Worm (Caenorhabditis elegans) whole organism, young adult: Measurements from ENCODE around the gene F46F5.8.

ENCODE experiments used
- B0035.1 ChIP-seq: sonication (generic microtip); optimal IDR thresholded peaks from 2 replicates; lab custom pipeline; 2016; ENCODE audit warnings: missing genetic modification characterization, mild to moderate bottlenecking, missing compliant biosample characterization, missing genotype, missing genetic modification reagents
- B0261.1 ChIP-seq: sonication (generic microtip); optimal IDR thresholded peaks from 2 replicates; lab custom pipeline; 2016; ENCODE audit warnings: mild to moderate bottlenecking, missing genetic modification characterization, moderate library complexity, missing compliant biosample characterization
- F10E7.11 ChIP-seq: sonication (generic microtip); optimal IDR thresholded peaks from 2 replicates; lab custom pipeline; 2017; ENCODE audit warnings: mild to moderate bottlenecking, missing genetic modification characterization, moderate library complexity, missing compliant biosample characterization
- F22D6.2 ChIP-seq: sonication (generic microtip); optimal IDR thresholded peaks from 2 replicates; lab custom pipeline; 2016; ENCODE audit warnings: mild to moderate bottlenecking, missing genetic modification characterization, missing compliant biosample characterization
- F39B2.1 ChIP-seq: fragments of 200-800 bp; sonication (Bioruptor generic); IDR thresholded peaks from 2 replicates; pipeline ENCODE4 v1.3.6; 2022; ENCODE audit warnings: missing genetic modification reagents, missing genetic modification characterization, missing compliant biosample characterization
- F49E8.2 ChIP-seq: sonication (generic microtip); optimal IDR thresholded peaks from 3 replicates; lab custom pipeline; 2017; ENCODE audit warnings: missing genetic modification characterization, mild to moderate bottlenecking, missing compliant biosample characterization, antibody characterized with exemption, moderate library complexity; ENCODE audit not compliant: insufficient read depth
- F57C9.4 ChIP-seq: sonication (generic microtip); optimal IDR thresholded peaks from 2 replicates; lab custom pipeline; 2017; ENCODE audit warnings: mild to moderate bottlenecking, missing genetic modification characterization, missing compliant biosample characterization
- ama-1 ChIP-seq, 3 experiments: fragments of 150-350 bp in 1 of 3; sonication (generic microtip) in 2 of 3; optimal IDR thresholded peaks; 2 replicates each; lab custom pipeline; 2014 to 2018; ENCODE audit warnings: missing biosample characterization in 2 of 3, missing genetic modification characterization in 2 of 3, missing genetic modification reagents in 2 of 3
- aptf-3 ChIP-seq: fragments of 200-800 bp; sonication (Bioruptor generic); IDR thresholded peaks from 2 replicates; pipeline ENCODE4 v1.3.6; 2022; ENCODE audit warnings: missing genetic modification characterization, missing compliant biosample characterization
- attf-5 ChIP-seq: fragments of 200-800 bp; sonication (Bioruptor generic); optimal IDR thresholded peaks from 2 replicates; lab custom pipeline; 2018; ENCODE audit warnings: mild to moderate bottlenecking, missing genetic modification characterization, missing compliant biosample characterization
- bed-2 ChIP-seq: fragments of 200-800 bp; sonication (Bioruptor generic); IDR thresholded peaks from 2 replicates; pipeline ENCODE4 v1.3.6; 2022; ENCODE audit warnings: missing genetic modification reagents, missing genetic modification characterization, missing compliant biosample characterization
- ccch-3 ChIP-seq: fragments of 200-800 bp; sonication (Bioruptor generic); optimal IDR thresholded peaks from 2 replicates; lab custom pipeline; 2018; ENCODE audit warnings: mild to moderate bottlenecking, missing genetic modification characterization, missing compliant biosample characterization
- ceh-91 ChIP-seq: fragments of 200-800 bp; sonication (Bioruptor generic); IDR thresholded peaks from 2 replicates; pipeline ENCODE4 v1.3.6; 2022; ENCODE audit warnings: missing genetic modification reagents, missing genetic modification characterization, missing compliant biosample characterization
- dpff-1 ChIP-seq: sonication (generic microtip); optimal IDR thresholded peaks from 2 replicates; lab custom pipeline; 2017; ENCODE audit warnings: mild to moderate bottlenecking, missing genetic modification characterization, missing compliant biosample characterization
- egl-44 ChIP-seq: fragments of 200-800 bp; sonication (Bioruptor generic); IDR thresholded peaks from 2 replicates; pipeline ENCODE4 v1.3.6; 2022; ENCODE audit warnings: missing genetic modification reagents, missing genetic modification characterization, missing compliant biosample characterization
- fkh-3 ChIP-seq: sonication (generic microtip); optimal IDR thresholded peaks from 2 replicates; lab custom pipeline; 2016; ENCODE audit warnings: mild to moderate bottlenecking, missing genetic modification characterization, missing compliant biosample characterization
- gei-17 ChIP-seq: fragments of 200-800 bp; sonication (Bioruptor generic); optimal IDR thresholded peaks from 2 replicates; lab custom pipeline; 2018; ENCODE audit warnings: mild to moderate bottlenecking, missing genetic modification characterization, missing compliant biosample characterization
- hrde-1 ChIP-seq: sonication (generic microtip); optimal IDR thresholded peaks from 2 replicates; lab custom pipeline; 2016; ENCODE audit warnings: missing genetic modification characterization, mild to moderate bottlenecking, missing compliant biosample characterization, moderate library complexity, missing genotype, missing genetic modification reagents, borderline replicate concordance
- let-607 ChIP-seq, 2 experiments: fragments of 200-800 bp in 1 of 2; sonication (Bioruptor generic) in 1 of 2; sonication (generic microtip) in 1 of 2; optimal IDR thresholded peaks; 2 replicates each; lab custom pipeline; 2016 to 2018; ENCODE audit warnings: mild to moderate bottlenecking in 2 of 2, missing compliant biosample characterization in 2 of 2, missing genetic modification characterization in 2 of 2, moderate library complexity in 2 of 2, missing genotype in 1 of 2
- lin-35 ChIP-seq, 3 experiments: fragments of 150-350 bp in 2 of 3; sonication (generic microtip) in 1 of 3; optimal IDR thresholded peaks; 2 replicates each; lab custom pipeline; 2014 to 2018; ENCODE audit warnings: missing biosample characterization in 3 of 3, missing genetic modification characterization in 3 of 3, missing genetic modification reagents in 3 of 3
- lin-40 ChIP-seq: sonication (generic microtip); optimal IDR thresholded peaks from 2 replicates; lab custom pipeline; 2016; ENCODE audit warnings: missing genetic modification characterization, mild to moderate bottlenecking, missing compliant biosample characterization, missing genotype, missing genetic modification reagents
- madf-3 ChIP-seq: fragments of 200-800 bp; sonication (Bioruptor generic); IDR thresholded peaks from 2 replicates; pipeline ENCODE4 v1.3.6; 2022; ENCODE audit warnings: missing genetic modification reagents, missing genetic modification characterization, missing compliant biosample characterization
- nfyb-1 ChIP-seq: fragments of 200-800 bp; sonication (Bioruptor generic); IDR thresholded peaks from 2 replicates; pipeline ENCODE4 v1.3.6; 2022; ENCODE audit warnings: missing genetic modification reagents, missing genetic modification characterization, missing compliant biosample characterization
- nhr-27 ChIP-seq: fragments of 200-800 bp; sonication (Bioruptor generic); optimal IDR thresholded peaks from 2 replicates; lab custom pipeline; 2018; ENCODE audit warnings: mild to moderate bottlenecking, missing genetic modification characterization, moderate library complexity, missing compliant biosample characterization
- nhr-80 ChIP-seq: sonication (generic microtip); optimal IDR thresholded peaks from 2 replicates; lab custom pipeline; 2016; ENCODE audit warnings: missing genetic modification characterization, missing compliant biosample characterization
- rcor-1 ChIP-seq: fragments of 200-800 bp; sonication (Bioruptor generic); IDR thresholded peaks from 2 replicates; pipeline ENCODE4 v1.3.6; 2022; ENCODE audit warnings: missing genetic modification reagents, missing genetic modification characterization, missing compliant biosample characterization
- sdz-38 ChIP-seq: sonication (generic microtip); optimal IDR thresholded peaks from 2 replicates; lab custom pipeline; 2016; ENCODE audit warnings: missing genotype, missing genetic modification characterization, missing compliant biosample characterization
- sea-2 ChIP-seq: fragments of 200-800 bp; sonication (Bioruptor generic); IDR thresholded peaks from 2 replicates; pipeline ENCODE4 v1.3.6; 2022; ENCODE audit warnings: missing genetic modification characterization, missing compliant biosample characterization
- tbx-9 ChIP-seq: sonication (generic microtip); optimal IDR thresholded peaks from 2 replicates; lab custom pipeline; 2016; ENCODE audit warnings: borderline replicate concordance, missing genetic modification characterization, inconsistent platforms, missing compliant biosample characterization
- xnd-1 ChIP-seq: sonication (generic microtip); optimal IDR thresholded peaks from 2 replicates; lab custom pipeline; 2016; ENCODE audit warnings: missing genotype, missing genetic modification reagents, missing genetic modification characterization, missing compliant biosample characterization
- ztf-18 ChIP-seq: sonication (generic microtip); optimal IDR thresholded peaks from 2 replicates; lab custom pipeline; 2016; ENCODE audit warnings: missing genotype, mild to moderate bottlenecking, missing genetic modification characterization, missing compliant biosample characterization
- ztf-3 ChIP-seq: fragments of 200-800 bp; sonication (Bioruptor generic); optimal IDR thresholded peaks from 2 replicates; lab custom pipeline; 2018; ENCODE audit warnings: mild to moderate bottlenecking, missing genetic modification characterization, missing compliant biosample characterization

The F46F5.8 gene

DNA sequence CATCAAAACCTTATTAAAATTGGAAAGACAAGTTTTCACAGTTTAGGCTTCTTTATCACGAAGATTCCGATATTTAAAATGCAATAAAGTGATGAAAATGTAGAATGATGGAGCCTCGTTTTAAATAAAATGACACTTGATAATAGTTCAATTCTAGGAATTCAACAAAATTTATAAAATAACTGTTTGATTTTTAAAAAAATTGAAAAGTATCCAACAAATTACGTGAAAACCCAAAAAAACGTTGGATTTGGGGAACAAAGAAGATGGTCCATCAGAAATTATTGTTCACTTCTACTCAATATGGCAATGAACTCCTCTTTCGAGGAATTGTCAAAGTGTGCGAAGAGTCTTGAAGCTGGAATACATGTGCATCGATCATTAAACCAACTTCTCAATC lies 22.6 kb upstream of the F46F5.8 start, which contains the start of gene F28A10.4:
Gene F28A10.4 (plus strand): TSS at position 301 of the 400 bp plus-strand sequence.
- TF ChIP-seq bed-2 (GFP tag; lab: Robert Waterston, UW) (no peak), dpff-1 (tag; lab: Kevin White, UChicago) (no peak), attf-5 (GFP tag; lab: Kevin White, UChicago) (no peak), let-607 (tag; optimal IDR thresholded peaks at IDR 0.05; lab: Kevin White, UChicago) (no peak)

DNA sequence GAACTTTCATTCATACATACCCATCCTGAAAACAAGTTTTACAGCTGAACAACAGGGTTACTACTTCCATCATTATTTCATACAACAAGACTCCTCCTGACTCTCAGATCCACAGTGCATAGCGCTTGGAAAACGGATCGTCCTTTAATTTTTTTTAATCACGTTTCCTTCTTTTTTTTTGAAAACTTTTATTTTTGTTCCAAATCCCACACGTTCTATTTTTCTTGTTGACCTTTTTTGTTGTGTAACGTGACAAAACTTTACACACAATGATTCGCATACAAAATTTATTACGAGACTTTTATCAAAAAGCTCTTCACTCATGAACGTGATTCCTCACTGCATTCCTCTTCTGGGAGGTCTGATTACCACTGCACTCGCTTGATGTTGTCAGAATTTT lies 18.7 kb upstream of the F46F5.8 start, which contains the start of gene clc-33:
Gene clc-33 (plus strand): TSS at position 301 of the 400 bp plus-strand sequence.
- TF ChIP-seq ama-1 (optimal IDR thresholded peaks at IDR 0.05; lab: Kevin White, UChicago) (no peak), ama-1 (GFP tag; optimal IDR thresholded peaks at IDR 0.05; lab: Kevin White, UChicago) (no peak), hrde-1 (tag; lab: Kevin White, UChicago) (no peak), nhr-80 (tag; lab: Kevin White, UChicago) (no peak), sea-2 (no peak), ccch-3 (no peak), gei-17 (GFP tag; lab: Kevin White, UChicago) (no peak), egl-44 (no peak), nfyb-1 (GFP tag; lab: Robert Waterston, UW) (no peak), lin-40 (no peak), nhr-27 (tag; lab: Kevin White, UChicago) (no peak), F39B2.1 (no peak), F22D6.2 (no peak), madf-3 (GFP tag; lab: Robert Waterston, UW) (no peak), fkh-3 (tag; lab: Kevin White, UChicago) (no peak)

DNA sequence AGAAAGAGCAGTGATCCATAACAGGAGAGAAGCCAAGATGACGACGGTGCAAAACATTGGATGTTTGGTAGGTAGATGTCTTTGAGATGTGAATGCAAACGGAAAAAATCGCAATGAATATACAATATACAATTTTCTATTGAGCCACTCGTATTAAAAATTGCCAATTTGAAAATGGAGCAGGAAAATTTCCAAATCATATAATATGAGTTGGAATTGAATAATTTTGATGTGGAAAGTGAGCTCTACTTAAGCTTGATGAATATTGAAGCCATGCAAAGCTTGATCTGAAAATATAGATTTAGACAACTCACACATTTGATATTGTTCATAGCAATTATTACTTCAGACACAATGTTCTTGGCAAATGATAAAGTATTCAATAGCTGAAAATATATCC lies 17.0 kb upstream of the F46F5.8 start, which contains the start of gene F28A10.8:
Gene F28A10.8 (minus strand): TSS at position 101 of the 400 bp plus-strand sequence.
- TF ChIP-seq tbx-9 (tag; lab: Kevin White, UChicago) (no peak), rcor-1 (GFP tag; lab: Robert Waterston, UW) (no peak), xnd-1 (tag; lab: Kevin White, UChicago) (no peak), B0035.1 (tag; lab: Kevin White, UChicago) (no peak), F10E7.11 (tag; lab: Kevin White, UChicago) (no peak), F49E8.2 (tag; lab: Kevin White, UChicago) (no peak), B0261.1 (tag; lab: Kevin White, UChicago) (no peak)
- TF ChIP-seq, all 124 proteins: peak for 0

DNA sequence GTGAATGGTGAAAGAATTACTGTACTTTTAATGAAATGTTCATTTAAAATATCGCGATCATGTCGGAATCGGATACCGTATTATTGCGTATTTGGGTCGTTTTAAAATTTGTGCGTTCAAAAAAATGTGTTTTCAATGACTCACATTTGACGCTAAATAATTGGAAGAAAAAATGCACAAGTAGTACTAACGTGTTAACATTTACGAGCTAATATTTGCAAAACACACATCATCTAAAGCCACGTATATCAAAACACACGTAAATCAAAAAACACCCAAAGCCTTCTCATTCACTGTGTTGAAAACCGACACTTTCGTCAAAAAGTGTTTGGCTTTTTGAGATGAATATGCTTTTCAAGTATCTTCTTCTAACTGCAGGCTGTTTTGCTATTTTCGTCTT lies 4.1 kb upstream of the F46F5.8 start, which contains the start of gene F28A10.1:
Gene F28A10.1 (plus strand): TSS at position 301 of the 400 bp plus-strand sequence.
- no peak for TF ChIP-seq F57C9.4
- no peak for TF ChIP-seq sdz-38 (tag; lab: Kevin White, UChicago)
- TF ChIP-seq ceh-91 (GFP tag; lab: Robert Waterston, UW), result no peak
- TF ChIP-seq ztf-18 (tag; lab: Kevin White, UChicago), result no peak
- no peak for TF ChIP-seq aptf-3 (GFP tag; lab: Robert Waterston, UW)
- no peak for TF ChIP-seq lin-35 (GFP tag; optimal IDR thresholded peaks at IDR 0.05; lab: Kevin White, UChicago)
- no peak for TF ChIP-seq ztf-3 (GFP tag; lab: Kevin White, UChicago)
- TF ChIP-seq F10E7.11 (tag; lab: Kevin White, UChicago), result no peak
- no peak for TF ChIP-seq fkh-3 (tag; lab: Kevin White, UChicago)
- TF ChIP-seq, all 124 proteins: peak for 0
